Worm (Caenorhabditis elegans) whole organism, late embryonic: ENCODE measurements around the gene M163.11.

Experiments used
- C38D4.7 ChIP-seq: fragments of 200-800 bp; sonication (Bioruptor generic); optimal IDR thresholded peaks from 2 replicates; lab custom pipeline; 2018; ENCODE audit warnings: mild to moderate bottlenecking, missing genetic modification characterization, moderate library complexity, missing compliant biosample characterization
- eyg-1 ChIP-seq: sonication (generic microtip); optimal IDR thresholded peaks from 2 replicates; lab custom pipeline; 2016; ENCODE audit warnings: missing genotype, missing genetic modification characterization, missing compliant biosample characterization
- lin-11 ChIP-seq: fragments of 200-800 bp; sonication (Bioruptor generic); optimal IDR thresholded peaks from 2 replicates; lab custom pipeline; 2018; ENCODE audit warnings: mild to moderate bottlenecking, missing genetic modification characterization, missing compliant biosample characterization

- TF ChIP-seq lin-11 (tag; lab: Kevin White, UChicago) (no peak), C38D4.7 (GFP tag; lab: Kevin White, UChicago) (no peak), eyg-1 (no peak)
Measured at ce11 chrX:14487832-14488231, 8.7 kb downstream of the M163.11 start.
